Fruit fly (Drosophila melanogaster) whole organism, prepupa: ENCODE results near the gene nmdyn-D7.
"Not testable (repeated sequence)": the region's sequence is repeated elsewhere in the genome, so short reads cannot be mapped to it uniquely, and the experiment has no call there.

ENCODE experiments used
- Blimp-1 ChIP-seq: fragments of 200-800 bp; sonication (Bioruptor generic); optimal IDR thresholded peaks from 3 replicates; lab custom pipeline; 2017; ENCODE audit warnings: missing biosample characterization, missing genetic modification characterization, mild to moderate bottlenecking, moderate library complexity, missing genetic modification reagents
- CG11762 ChIP-seq: fragments of 200-800 bp; sonication (Bioruptor generic); optimal IDR thresholded peaks from 3 replicates; lab custom pipeline; 2016; ENCODE audit warnings: missing biosample characterization, missing genetic modification characterization; ENCODE audit not compliant: insufficient read depth
- CG1621 ChIP-seq: fragments of 200-800 bp; sonication (Bioruptor generic); optimal IDR thresholded peaks from 3 replicates; lab custom pipeline; 2018; ENCODE audit warnings: missing biosample characterization, mild to moderate bottlenecking, missing genetic modification characterization
- CG31627 ChIP-seq: fragments of 200-800 bp; sonication (Bioruptor generic); optimal IDR thresholded peaks from 3 replicates; lab custom pipeline; 2016; ENCODE audit warnings: missing biosample characterization, missing genetic modification characterization
- CG3919 ChIP-seq: fragments of 200-800 bp; sonication (Bioruptor generic); optimal IDR thresholded peaks from 3 replicates; lab custom pipeline; 2016; ENCODE audit warnings: missing biosample characterization, missing genetic modification characterization
- CG6792 ChIP-seq: fragments of 200-800 bp; sonication (Bioruptor generic); optimal IDR thresholded peaks from 3 replicates; lab custom pipeline; 2016; ENCODE audit warnings: missing biosample characterization, missing genetic modification characterization
- CG6808 ChIP-seq: fragments of 200-800 bp; sonication (Bioruptor generic); optimal IDR thresholded peaks from 3 replicates; lab custom pipeline; 2017; ENCODE audit warnings: missing biosample characterization, missing genetic modification characterization, mild to moderate bottlenecking, moderate library complexity, missing genetic modification reagents
- CG6854 ChIP-seq: fragments of 200-800 bp; sonication (Bioruptor generic); optimal IDR thresholded peaks from 2 replicates; lab custom pipeline; 2017; ENCODE audit warnings: missing biosample characterization, mild to moderate bottlenecking, missing genetic modification characterization
- CG8319 ChIP-seq: fragments of 200-800 bp; sonication (Bioruptor generic); optimal IDR thresholded peaks from 3 replicates; lab custom pipeline; 2016; ENCODE audit warnings: missing biosample characterization, missing genetic modification characterization
- CG8632 ChIP-seq: fragments of 200-800 bp; sonication (Bioruptor generic); optimal IDR thresholded peaks from 3 replicates; lab custom pipeline; 2016; ENCODE audit warnings: missing biosample characterization, missing genetic modification characterization
- Eip78C ChIP-seq: fragments of 200-800 bp; sonication (Bioruptor generic); peaks from one replicate; lab custom pipeline; 2016; ENCODE audit warnings: missing biosample characterization, missing genetic modification characterization
- Eip93F ChIP-seq: fragments of 200-800 bp; sonication (Bioruptor generic); optimal IDR thresholded peaks from 2 replicates; lab custom pipeline; 2016; ENCODE audit warnings: missing biosample characterization, mild to moderate bottlenecking, missing genetic modification characterization
- Hr38 ChIP-seq: sonication (Bioruptor generic); optimal IDR thresholded peaks from 2 replicates; lab custom pipeline; 2016; ENCODE audit warnings: missing biosample characterization, missing genetic modification characterization
- Hr39 ChIP-seq: fragments of 200-800 bp; sonication (Bioruptor generic); optimal IDR thresholded peaks from 2 replicates; lab custom pipeline; 2016; ENCODE audit warnings: missing biosample characterization, missing genetic modification characterization
- Hr4 ChIP-seq: fragments of 200-800 bp; sonication (Bioruptor generic); optimal IDR thresholded peaks from 3 replicates; lab custom pipeline; 2016; ENCODE audit warnings: missing biosample characterization, missing genetic modification characterization
- Met ChIP-seq: fragments of 200-800 bp; sonication (Bioruptor generic); optimal IDR thresholded peaks from 3 replicates; lab custom pipeline; 2016; ENCODE audit warnings: missing biosample characterization, missing genetic modification characterization
- OdsH ChIP-seq: fragments of 200-800 bp; sonication (Bioruptor generic); optimal IDR thresholded peaks from 3 replicates; lab custom pipeline; 2016; ENCODE audit warnings: missing biosample characterization, missing genetic modification characterization
- Smox ChIP-seq: fragments of 200-800 bp; sonication (Bioruptor generic); optimal IDR thresholded peaks from 3 replicates; lab custom pipeline; 2016; ENCODE audit warnings: missing biosample characterization, missing genetic modification characterization
- Sox102F ChIP-seq: fragments of 200-800 bp; sonication (Bioruptor generic); optimal IDR thresholded peaks from 2 replicates; lab custom pipeline; 2016; ENCODE audit warnings: missing biosample characterization, mild to moderate bottlenecking, missing genetic modification characterization
- Sox15 ChIP-seq: fragments of 200-800 bp; sonication (Bioruptor generic); optimal IDR thresholded peaks from 3 replicates; lab custom pipeline; 2016; ENCODE audit warnings: missing biosample characterization, missing genetic modification characterization
- acj6 ChIP-seq: fragments of 200-800 bp; sonication (Bioruptor generic); optimal IDR thresholded peaks from 3 replicates; lab custom pipeline; 2016; ENCODE audit warnings: missing biosample characterization, missing genetic modification characterization
- cyc ChIP-seq: fragments of 200-800 bp; sonication (Bioruptor generic); optimal IDR thresholded peaks from 3 replicates; lab custom pipeline; 2016; ENCODE audit warnings: missing biosample characterization, missing genetic modification characterization
- dac ChIP-seq: fragments of 200-800 bp; sonication (Bioruptor generic); optimal IDR thresholded peaks from 2 replicates; lab custom pipeline; 2017; ENCODE audit warnings: missing biosample characterization, mild to moderate bottlenecking, missing genetic modification characterization
- dsx ChIP-seq: fragments of 200-800 bp; optimal IDR thresholded peaks from 3 replicates; lab custom pipeline; 2019; ENCODE audit warnings: missing biosample characterization, mild to moderate bottlenecking, missing genetic modification characterization, moderate library complexity; ENCODE audit not compliant: poor library complexity, severe bottlenecking
- eg ChIP-seq: fragments of 200-800 bp; sonication (Bioruptor generic); IDR thresholded peaks from 3 replicates; pipeline ENCODE4 v1.3.6; 2022; ENCODE audit warnings: missing biosample characterization, missing genetic modification characterization
- esn ChIP-seq: fragments of 200-800 bp; sonication (Bioruptor generic); optimal IDR thresholded peaks from 2 replicates; lab custom pipeline; 2016; ENCODE audit warnings: missing biosample characterization, mild to moderate bottlenecking, missing genetic modification characterization, moderate library complexity
- fd59A ChIP-seq: fragments of 200-800 bp; sonication (Bioruptor generic); optimal IDR thresholded peaks from 2 replicates; lab custom pipeline; 2017; ENCODE audit warnings: missing biosample characterization, mild to moderate bottlenecking, missing genetic modification characterization, missing genetic modification reagents
- fkh ChIP-seq: fragments of 200-800 bp; sonication (Bioruptor generic); optimal IDR thresholded peaks from 3 replicates; lab custom pipeline; 2017; ENCODE audit warnings: missing biosample characterization, mild to moderate bottlenecking, missing genetic modification characterization, moderate library complexity
- lz ChIP-seq: fragments of 200-800 bp; sonication (Bioruptor generic); optimal IDR thresholded peaks from 3 replicates; lab custom pipeline; 2016; ENCODE audit warnings: missing biosample characterization, missing genetic modification characterization
- net ChIP-seq: fragments of 200-800 bp; sonication (Bioruptor generic); optimal IDR thresholded peaks from 3 replicates; lab custom pipeline; 2016; ENCODE audit warnings: missing biosample characterization, missing genetic modification characterization
- pdm3 ChIP-seq: fragments of 200-800 bp; sonication (Bioruptor generic); optimal IDR thresholded peaks from 3 replicates; lab custom pipeline; 2016; ENCODE audit warnings: missing biosample characterization, missing genetic modification characterization
- salr ChIP-seq, 2 experiments: fragments of 200-800 bp; sonication (Bioruptor generic); optimal IDR thresholded peaks; 3 replicates each; lab custom pipeline; 2016 to 2018; ENCODE audit warnings: missing biosample characterization in 2 of 2, missing genetic modification characterization in 2 of 2, mild to moderate bottlenecking in 1 of 2
- spab ChIP-seq: fragments of 200-800 bp; sonication (Bioruptor generic); optimal IDR thresholded peaks from 2 replicates; lab custom pipeline; 2017; ENCODE audit warnings: missing biosample characterization, mild to moderate bottlenecking, missing genetic modification characterization, missing genetic modification reagents
- ss ChIP-seq, 2 experiments: fragments of 200-800 bp; sonication (Bioruptor generic); optimal IDR thresholded peaks; 2 replicates in 1 of 2; 3 replicates in 1 of 2; lab custom pipeline; 2017 to 2018; ENCODE audit warnings: mild to moderate bottlenecking in 2 of 2, missing biosample characterization in 2 of 2, missing genetic modification characterization in 2 of 2, moderate library complexity in 1 of 2
- svp ChIP-seq: fragments of 200-800 bp; sonication (Bioruptor generic); peaks from one replicate; lab custom pipeline; 2016; ENCODE audit warnings: missing biosample characterization, missing genetic modification characterization
- vri ChIP-seq: fragments of 200-800 bp; sonication (Bioruptor generic); optimal IDR thresholded peaks from 3 replicates; lab custom pipeline; 2016; ENCODE audit warnings: missing biosample characterization, mild to moderate bottlenecking, missing genetic modification characterization

Gene nmdyn-D7

DNA sequence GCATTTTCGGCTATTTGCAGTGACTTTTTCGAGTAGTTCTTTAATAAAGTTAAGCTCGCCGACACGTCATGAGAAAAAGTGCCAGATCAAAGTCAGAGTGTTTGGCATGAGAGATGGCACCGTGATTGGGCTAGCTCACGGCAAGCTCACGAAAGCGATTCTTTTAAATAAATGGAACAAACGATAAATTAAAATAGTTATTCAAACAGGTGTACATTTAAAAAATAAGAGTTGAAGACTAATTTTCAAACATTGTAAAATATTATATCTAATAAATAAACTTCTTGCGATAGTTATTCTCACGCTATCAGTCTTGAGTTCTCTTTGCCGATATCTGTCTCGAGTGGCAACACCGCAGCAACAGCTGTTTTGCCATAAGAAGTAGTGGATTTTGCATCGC, 5.6 kb downstream of the nmdyn-D7 start, which contains the start of the genes eca and CG18542:
Gene eca (minus strand): TSS at position 101 of the 400 bp plus-strand sequence.
Gene CG18542 (plus strand): TSS at position 385 of the 400 bp plus-strand sequence.
- TF ChIP-seq CG8632 (GFP tag; lab: Kevin White, UChicago); Hr4; CG31627 (GFP tag; lab: Kevin White, UChicago): not testable (repeated sequence)

DNA sequence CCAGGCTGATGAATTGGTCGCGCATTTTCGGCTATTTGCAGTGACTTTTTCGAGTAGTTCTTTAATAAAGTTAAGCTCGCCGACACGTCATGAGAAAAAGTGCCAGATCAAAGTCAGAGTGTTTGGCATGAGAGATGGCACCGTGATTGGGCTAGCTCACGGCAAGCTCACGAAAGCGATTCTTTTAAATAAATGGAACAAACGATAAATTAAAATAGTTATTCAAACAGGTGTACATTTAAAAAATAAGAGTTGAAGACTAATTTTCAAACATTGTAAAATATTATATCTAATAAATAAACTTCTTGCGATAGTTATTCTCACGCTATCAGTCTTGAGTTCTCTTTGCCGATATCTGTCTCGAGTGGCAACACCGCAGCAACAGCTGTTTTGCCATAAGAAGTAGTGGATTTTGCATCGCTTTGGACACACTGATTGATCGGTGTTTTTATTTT, 13.0 kb downstream of the nmdyn-D7 start, which contains the start of the genes Unc-115b, p24-2 and CG32939:
Gene Unc-115b (minus strand): TSS at position 101 of the 455 bp plus-strand sequence.
Gene p24-2 (minus strand): TSS at position 120 of the 455 bp plus-strand sequence.
Gene CG32939 (plus strand): TSS at position 405 of the 455 bp plus-strand sequence.
- TF ChIP-seq net (GFP tag; lab: Kevin White, UChicago); salr (GFP tag; optimal IDR thresholded peaks at IDR 0.05; lab: Kevin White, UChicago); dsx (GFP tag; lab: Kevin White, UChicago): not testable (repeated sequence)

DNA sequence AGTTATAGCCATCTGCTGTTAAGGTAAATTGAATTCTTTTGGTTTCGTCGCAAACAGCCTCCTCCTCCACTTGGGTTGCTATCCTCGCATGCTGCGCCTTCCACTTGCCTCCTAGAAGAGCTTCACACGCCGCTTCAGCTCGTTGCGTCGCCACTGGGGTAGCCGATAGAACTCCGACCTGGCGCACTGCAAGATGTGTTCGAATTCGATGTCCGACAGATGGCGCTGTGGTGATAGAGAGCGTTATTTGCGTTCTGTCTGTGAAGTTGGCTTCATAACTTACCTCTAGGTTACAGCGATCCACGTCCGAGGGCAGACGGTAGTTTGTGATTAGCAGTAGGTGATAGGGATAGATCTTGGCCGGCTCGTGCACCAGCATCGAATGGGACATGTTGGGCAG, 15.3 kb downstream of the nmdyn-D7 start:
- TF ChIP-seq net (GFP tag; lab: Kevin White, UChicago) (no peak), OdsH (GFP tag; lab: Kevin White, UChicago) (no peak), cyc (GFP tag; lab: Kevin White, UChicago) (no peak), CG31627 (GFP tag; lab: Kevin White, UChicago) (no peak), CG8319 (no peak), Met (GFP tag; lab: Kevin White, UChicago) (no peak), CG1621 (tag; lab: Kevin White, UChicago) (no peak), dsx (GFP tag; lab: Kevin White, UChicago) (no peak), svp (GFP tag; lab: Kevin White, UChicago) (no peak), Eip93F (no peak), spab (no peak), Hr4 (no peak), CG11762 (GFP tag; lab: Kevin White, UChicago) (no peak), eg (GFP tag; lab: Robert Waterston, UW) (no peak), Hr39 (GFP tag; lab: Kevin White, UChicago) (no peak), salr (GFP tag; optimal IDR thresholded peaks at IDR 0.05; lab: Kevin White, UChicago) (no peak), dac (no peak), lz (GFP tag; lab: Kevin White, UChicago) (no peak), fd59A (GFP tag; lab: Kevin White, UChicago) (no peak)
- TF ChIP-seq, all 60 proteins: peak for 0

DNA sequence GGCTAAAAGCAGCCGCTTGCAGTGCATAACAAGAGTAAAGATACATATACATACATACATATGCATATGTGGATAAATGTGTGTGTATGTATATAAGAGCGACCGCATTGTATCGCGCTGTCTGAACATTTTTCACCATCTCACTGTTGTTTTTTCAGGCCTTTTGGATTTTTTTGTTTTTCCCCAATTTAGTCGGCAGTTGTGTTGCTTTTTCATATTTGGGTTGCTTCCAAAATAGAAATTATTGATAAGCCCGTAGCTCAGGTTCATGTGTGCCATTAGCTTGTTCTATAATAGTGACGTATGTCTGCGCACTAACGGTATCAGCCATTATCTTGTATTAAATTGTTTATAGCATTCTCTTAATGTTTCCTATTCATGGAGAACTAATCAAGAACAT, 20.8 kb downstream of the nmdyn-D7 start:
- no peak for TF ChIP-seq Eip93F
- no peak for TF ChIP-seq CG8632 (GFP tag; lab: Kevin White, UChicago)
- TF ChIP-seq vri (GFP tag; lab: Kevin White, UChicago) = peak; percentile 21

DNA sequence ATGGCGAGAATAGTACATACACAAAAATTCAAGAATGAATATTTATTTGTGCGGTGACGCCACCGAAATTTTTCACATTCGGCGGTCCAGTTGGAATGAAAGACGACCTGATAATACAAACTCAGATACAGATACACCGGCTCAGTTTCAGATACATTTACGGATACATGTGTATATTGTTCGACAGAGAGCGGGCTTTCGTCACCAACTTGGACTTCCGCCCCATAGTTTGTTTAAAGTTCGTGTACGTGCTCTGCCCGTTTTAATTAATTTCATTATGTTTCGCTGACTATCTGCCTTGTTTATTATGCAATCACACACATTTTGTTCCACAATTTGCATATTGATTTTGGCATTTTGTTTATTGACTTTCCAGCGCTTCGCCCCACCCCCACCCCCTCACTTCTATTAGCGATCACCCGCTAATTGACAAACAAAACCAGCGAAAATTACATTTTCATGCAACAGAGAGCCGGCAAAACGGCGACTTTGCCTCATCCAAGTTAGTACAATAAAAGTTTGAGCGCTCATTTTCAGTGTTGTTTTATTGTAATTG, 21.5 kb downstream of the nmdyn-D7 start:
- TF ChIP-seq Smox (no peak), vri (GFP tag; lab: Kevin White, UChicago) (peak; percentile 30), Met (GFP tag; lab: Kevin White, UChicago) (peak; percentile 3), fkh (GFP tag; lab: Kevin White, UChicago) (peak; percentile 94), Blimp-1 (GFP tag; lab: Kevin White, UChicago) (no peak), Eip78C (GFP tag; lab: Kevin White, UChicago) (peak; percentile 49)

DNA sequence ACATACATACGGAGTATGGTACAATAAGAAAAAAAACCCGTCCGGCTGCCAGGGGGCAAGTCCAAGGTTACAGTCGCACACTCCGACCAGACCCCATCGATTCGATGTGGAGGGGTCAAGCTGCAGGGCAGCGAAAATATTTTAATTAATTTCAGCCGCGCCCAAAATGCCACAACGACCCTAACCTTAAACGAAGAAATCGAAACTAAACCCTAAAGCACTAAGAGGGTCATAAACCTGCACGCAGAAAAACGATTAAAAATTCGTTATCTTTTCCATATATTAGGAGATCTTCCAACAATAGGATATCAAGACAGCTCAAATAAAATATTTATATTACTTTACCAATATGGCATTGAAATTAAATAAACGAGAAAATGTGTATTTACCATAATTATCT, 22.2 kb downstream of the nmdyn-D7 start:
- TF ChIP-seq Eip78C (GFP tag; lab: Kevin White, UChicago) (peak; percentile 74), CG3919 (GFP tag; lab: Kevin White, UChicago) (no peak), lz (GFP tag; lab: Kevin White, UChicago) (peak; percentile 18), Smox (peak; percentile 17), Sox102F (GFP tag; lab: Kevin White, UChicago) (peak; percentile 13), pdm3 (GFP tag; lab: Kevin White, UChicago) (peak; percentile 27), dsx (GFP tag; lab: Kevin White, UChicago) (no peak), Hr38 (no peak), esn (GFP tag; lab: Kevin White, UChicago) (peak; percentile 35), ss (GFP tag; optimal IDR thresholded peaks at IDR 0.05; lab: Kevin White, UChicago) (no peak), Met (GFP tag; lab: Kevin White, UChicago) (peak; percentile 42), Blimp-1 (GFP tag; lab: Kevin White, UChicago) (no peak), Hr4 (peak; percentile 4), Sox15 (peak; percentile 10), fkh (GFP tag; lab: Kevin White, UChicago) (no peak), Eip93F (no peak), vri (GFP tag; lab: Kevin White, UChicago) (no peak), CG6808 (GFP tag; lab: Kevin White, UChicago) (no peak), CG6854 (GFP tag; lab: Kevin White, UChicago) (no peak), acj6 (peak; percentile 2), CG6792 (no peak), CG11762 (GFP tag; lab: Kevin White, UChicago) (no peak)
